Worm (Caenorhabditis elegans) whole organism, late embryonic: ENCODE results near the gene acd-3.

Experiments used
- C08G9.2 ChIP-seq: sonication (generic microtip); optimal IDR thresholded peaks from 2 replicates; lab custom pipeline; 2016; ENCODE audit warnings: mild to moderate bottlenecking, missing genetic modification characterization, moderate library complexity, missing compliant biosample characterization
- C38D4.7 ChIP-seq: fragments of 200-800 bp; sonication (Bioruptor generic); optimal IDR thresholded peaks from 2 replicates; lab custom pipeline; 2018; ENCODE audit warnings: mild to moderate bottlenecking, missing genetic modification characterization, moderate library complexity, missing compliant biosample characterization
- F13H6.1 ChIP-seq: sonication (generic microtip); optimal IDR thresholded peaks from 2 replicates; lab custom pipeline; 2016; ENCODE audit warnings: missing genetic modification characterization, missing compliant biosample characterization
- K02D7.2 ChIP-seq: sonication (generic microtip); optimal IDR thresholded peaks from 2 replicates; lab custom pipeline; 2017; ENCODE audit warnings: mild to moderate bottlenecking, missing genetic modification characterization, missing compliant biosample characterization
- K09A11.1 ChIP-seq: sonication (generic microtip); optimal IDR thresholded peaks from 2 replicates; lab custom pipeline; 2017; ENCODE audit warnings: antibody characterized with exemption, mild to moderate bottlenecking, missing genetic modification characterization, missing compliant biosample characterization; ENCODE audit not compliant: insufficient read depth
- T23F11.4 ChIP-seq: fragments of 200-800 bp; sonication (Bioruptor generic); optimal IDR thresholded peaks from 2 replicates; lab custom pipeline; 2018; ENCODE audit warnings: mild to moderate bottlenecking, missing genetic modification characterization, missing compliant biosample characterization
- Y22D7AL.16 ChIP-seq: sonication (generic microtip); optimal IDR thresholded peaks from 2 replicates; lab custom pipeline; 2016; ENCODE audit warnings: missing genetic modification characterization, missing compliant biosample characterization
- ahr-1 ChIP-seq: sonication (generic microtip); optimal IDR thresholded peaks from 2 replicates; lab custom pipeline; 2016; ENCODE audit warnings: missing genetic modification characterization, missing compliant biosample characterization
- ama-1 ChIP-seq: fragments of 150-350 bp; optimal IDR thresholded peaks from 2 replicates; lab custom pipeline; 2014
- ceh-14 ChIP-seq: sonication (generic microtip); optimal IDR thresholded peaks from 2 replicates; lab custom pipeline; 2016; ENCODE audit warnings: missing genotype, missing genetic modification characterization, missing compliant biosample characterization
- ceh-18 ChIP-seq: sonication (generic microtip); optimal IDR thresholded peaks from 2 replicates; lab custom pipeline; 2016; ENCODE audit warnings: missing genetic modification characterization, missing compliant biosample characterization
- ceh-2 ChIP-seq: sonication (generic microtip); optimal IDR thresholded peaks from 2 replicates; lab custom pipeline; 2016; ENCODE audit warnings: missing genotype, missing genetic modification characterization, missing compliant biosample characterization
- ceh-22 ChIP-seq: sonication (generic microtip); optimal IDR thresholded peaks from 2 replicates; lab custom pipeline; 2017; ENCODE audit warnings: missing biosample characterization, missing genetic modification characterization
- ceh-30 ChIP-seq: fragments of 150-350 bp; optimal IDR thresholded peaks from 2 replicates; lab custom pipeline; 2014; ENCODE audit warnings: missing biosample characterization, missing genetic modification characterization
- ceh-34 ChIP-seq: sonication (generic microtip); optimal IDR thresholded peaks from 2 replicates; lab custom pipeline; 2016; ENCODE audit warnings: mild to moderate bottlenecking, missing genetic modification characterization, missing compliant biosample characterization
- ceh-45 ChIP-seq: fragments of 200-800 bp; sonication (Bioruptor generic); IDR thresholded peaks from 2 replicates; pipeline ENCODE4 v1.3.6; 2022; ENCODE audit warnings: missing genetic modification reagents, missing genetic modification characterization, missing compliant biosample characterization
- ceh-48 ChIP-seq: sonication (generic microtip); optimal IDR thresholded peaks from 2 replicates; lab custom pipeline; 2016; ENCODE audit warnings: missing genetic modification characterization, inconsistent platforms, missing compliant biosample characterization
- ceh-9 ChIP-seq: sonication (generic microtip); optimal IDR thresholded peaks from 2 replicates; lab custom pipeline; 2016; ENCODE audit warnings: mild to moderate bottlenecking, missing genetic modification characterization, inconsistent platforms, missing compliant biosample characterization
- che-1 ChIP-seq: sonication (generic microtip); optimal IDR thresholded peaks from 2 replicates; lab custom pipeline; 2016; ENCODE audit warnings: mild to moderate bottlenecking, missing genetic modification characterization, missing compliant biosample characterization
- eyg-1 ChIP-seq: sonication (generic microtip); optimal IDR thresholded peaks from 2 replicates; lab custom pipeline; 2016; ENCODE audit warnings: missing genotype, missing genetic modification characterization, missing compliant biosample characterization
- fax-1 ChIP-seq: sonication (generic microtip); optimal IDR thresholded peaks from 2 replicates; lab custom pipeline; 2016; ENCODE audit warnings: missing genotype, missing genetic modification characterization, missing compliant biosample characterization
- fkh-10 ChIP-seq: fragments of 150-350 bp; optimal IDR thresholded peaks from 2 replicates; lab custom pipeline; 2014; ENCODE audit warnings: missing biosample characterization, missing genetic modification reagents, missing genetic modification characterization
- fkh-6 ChIP-seq: sonication (generic microtip); optimal IDR thresholded peaks from 2 replicates; lab custom pipeline; 2016; ENCODE audit warnings: missing genetic modification characterization, missing compliant biosample characterization
- hlh-13 ChIP-seq: fragments of 200-800 bp; sonication (Bioruptor generic); optimal IDR thresholded peaks from 2 replicates; lab custom pipeline; 2018; ENCODE audit warnings: mild to moderate bottlenecking, missing genetic modification characterization, missing compliant biosample characterization
- hlh-6 ChIP-seq: sonication (generic microtip); optimal IDR thresholded peaks from 2 replicates; lab custom pipeline; 2016; ENCODE audit warnings: missing genotype, missing genetic modification characterization, missing compliant biosample characterization
- hlh-8 ChIP-seq: sonication (generic microtip); optimal IDR thresholded peaks from 2 replicates; lab custom pipeline; 2016; ENCODE audit warnings: missing genotype, missing genetic modification characterization, missing compliant biosample characterization
- lim-6 ChIP-seq: sonication (generic microtip); optimal IDR thresholded peaks from 2 replicates; lab custom pipeline; 2016; ENCODE audit warnings: missing genetic modification characterization, missing compliant biosample characterization
- npax-4 ChIP-seq: sonication (generic microtip); optimal IDR thresholded peaks from 2 replicates; lab custom pipeline; 2016; ENCODE audit warnings: missing genetic modification characterization, missing compliant biosample characterization
- pag-3 ChIP-seq: sonication (generic microtip); optimal IDR thresholded peaks from 2 replicates; lab custom pipeline; 2016; ENCODE audit warnings: missing compliant biosample characterization, missing genetic modification characterization, borderline replicate concordance
- pat-9 ChIP-seq: fragments of 200-800 bp; sonication (Bioruptor generic); optimal IDR thresholded peaks from 2 replicates; lab custom pipeline; 2018; ENCODE audit warnings: mild to moderate bottlenecking, missing genetic modification characterization, moderate library complexity, missing compliant biosample characterization
- pax-1 ChIP-seq: fragments of 150-350 bp; optimal IDR thresholded peaks from 2 replicates; lab custom pipeline; 2014; ENCODE audit warnings: missing biosample characterization, missing genetic modification characterization
- pha-2 ChIP-seq: sonication (generic microtip); optimal IDR thresholded peaks from 2 replicates; lab custom pipeline; 2017; ENCODE audit warnings: mild to moderate bottlenecking, missing genetic modification characterization, missing compliant biosample characterization
- pha-4 ChIP-seq: fragments of 150-350 bp; optimal IDR thresholded peaks from 2 replicates; lab custom pipeline; 2018; ENCODE audit warnings: missing biosample characterization, missing genetic modification reagents, missing genetic modification characterization
- ref-2 ChIP-seq: sonication (generic microtip); optimal IDR thresholded peaks from 2 replicates; lab custom pipeline; 2016; ENCODE audit warnings: missing genetic modification characterization, missing compliant biosample characterization
- sox-2 ChIP-seq: fragments of 200-800 bp; sonication (Bioruptor generic); IDR thresholded peaks from 2 replicates; pipeline ENCODE4 v1.3.6; 2022; ENCODE audit warnings: missing genetic modification reagents, missing genetic modification characterization, missing compliant biosample characterization
- syd-9 ChIP-seq: sonication (generic microtip); optimal IDR thresholded peaks from 2 replicates; lab custom pipeline; 2016; ENCODE audit warnings: mild to moderate bottlenecking, missing genetic modification characterization, moderate library complexity, missing compliant biosample characterization
- tbx-2 ChIP-seq: sonication (generic microtip); optimal IDR thresholded peaks from 2 replicates; lab custom pipeline; 2016; ENCODE audit warnings: missing genetic modification characterization, missing compliant biosample characterization
- tbx-7 ChIP-seq: sonication (generic microtip); optimal IDR thresholded peaks from 2 replicates; lab custom pipeline; 2016; ENCODE audit warnings: missing genotype, missing genetic modification characterization, missing compliant biosample characterization
- ttx-3 ChIP-seq: sonication (generic microtip); optimal IDR thresholded peaks from 2 replicates; lab custom pipeline; 2016; ENCODE audit warnings: missing genetic modification reagents, missing genetic modification characterization, missing compliant biosample characterization
- unc-3 ChIP-seq, 2 experiments: fragments of 200-800 bp in 1 of 2; sonication (Bioruptor generic) in 1 of 2; sonication (generic microtip) in 1 of 2; conservative IDR thresholded peaks in 1 of 2; optimal IDR thresholded peaks in 1 of 2; 2 replicates each; pipeline versions ENCODE4 v1.3.6 to Lab custom; 2016 to 2022; ENCODE audit warnings: missing compliant biosample characterization in 2 of 2, missing genetic modification characterization in 2 of 2, missing genetic modification reagents in 1 of 2
- unc-42 ChIP-seq: sonication (generic microtip); optimal IDR thresholded peaks from 2 replicates; lab custom pipeline; 2016; ENCODE audit warnings: missing genotype, missing genetic modification characterization, missing compliant biosample characterization
- zip-5 ChIP-seq: sonication (generic microtip); optimal IDR thresholded peaks from 2 replicates; lab custom pipeline; 2016; ENCODE audit warnings: missing genetic modification characterization, missing compliant biosample characterization
- ztf-16 ChIP-seq: sonication (generic microtip); optimal IDR thresholded peaks from 2 replicates; lab custom pipeline; 2017; ENCODE audit warnings: missing genetic modification characterization, missing compliant biosample characterization

Gene acd-3

ce11 chrX:14842846-14843369 lies 6.2 kb upstream of the acd-3 start:
- TF ChIP-seq pat-9 (tag; lab: Kevin White, UChicago): no peak

ce11 chrX:14844481-14844880 lies 4.6 kb upstream of the acd-3 start:
- no peak for TF ChIP-seq ceh-14 (tag; lab: Kevin White, UChicago)
- no peak for TF ChIP-seq fkh-10 (GFP tag; lab: Kevin White, UChicago)
- no peak for TF ChIP-seq eyg-1
- TF ChIP-seq npax-4 (tag; lab: Kevin White, UChicago): no peak
- TF ChIP-seq tbx-2: no peak
- TF ChIP-seq zip-5 (tag; lab: Kevin White, UChicago): no peak
- no peak for TF ChIP-seq ref-2 (tag; lab: Kevin White, UChicago)
- TF ChIP-seq ttx-3 (tag; lab: Kevin White, UChicago): no peak
- TF ChIP-seq ceh-48: no peak
- no peak for TF ChIP-seq C38D4.7
- TF ChIP-seq hlh-6 (tag; lab: Kevin White, UChicago): no peak
- TF ChIP-seq pha-4 (tag; lab: Kevin White, UChicago): no peak
- no peak for TF ChIP-seq hlh-8 (tag; lab: Kevin White, UChicago)
- no peak for TF ChIP-seq pha-2 (tag; lab: Kevin White, UChicago)
- no peak for TF ChIP-seq tbx-7 (tag; lab: Kevin White, UChicago)
- no peak for TF ChIP-seq unc-3 (GFP tag; conservative IDR thresholded peaks at IDR 0.05; lab: Robert Waterston, UW)
- TF ChIP-seq unc-3 (tag; optimal IDR thresholded peaks at IDR 0.05; lab: Kevin White, UChicago): no peak
- TF ChIP-seq hlh-13 (GFP tag; lab: Kevin White, UChicago): no peak
- TF ChIP-seq lim-6 (tag; lab: Kevin White, UChicago): no peak
- TF ChIP-seq, all 69 proteins: peak for 0

ce11 chrX:14845637-14846036 lies 3.4 kb upstream of the acd-3 start, which contains the start of gene egrh-1:
Gene egrh-1, plus strand, starts transcription at chrX:14845937.
- no peak for TF ChIP-seq sox-2 (GFP tag; lab: Robert Waterston, UW)
- no peak for TF ChIP-seq Y22D7AL.16
- no peak for TF ChIP-seq C08G9.2
- TF ChIP-seq che-1 (tag; lab: Kevin White, UChicago): no peak
- no peak for TF ChIP-seq ahr-1 (tag; lab: Kevin White, UChicago)
- TF ChIP-seq ceh-30 (tag; lab: Kevin White, UChicago): no peak
- no peak for TF ChIP-seq ceh-34 (tag; lab: Kevin White, UChicago)
- TF ChIP-seq ceh-2 (tag; lab: Kevin White, UChicago): no peak
- no peak for TF ChIP-seq ceh-22 (tag; lab: Kevin White, UChicago)
- TF ChIP-seq K09A11.1 (tag; lab: Kevin White, UChicago): no peak
- TF ChIP-seq pag-3 (tag; lab: Kevin White, UChicago): no peak

- TF ChIP-seq unc-42 (tag; lab: Kevin White, UChicago) (no peak), ceh-14 (tag; lab: Kevin White, UChicago) (no peak)
- TF ChIP-seq, all 69 proteins: peak for 0
Observed at ce11 chrX:14851904-14852303, 2.8 kb downstream of the acd-3 start.

ce11 chrX:14853712-14854217 lies 4.7 kb downstream of the acd-3 start, which contains the start of the genes C27C12.1 and C27C12.4:
Gene C27C12.1, minus strand, starts transcription at chrX:14853762.
Gene C27C12.4, plus strand, starts transcription at chrX:14854086.
- peak; percentile 47 for TF ChIP-seq hlh-6 (tag; lab: Kevin White, UChicago)
- no peak for TF ChIP-seq pha-4 (tag; lab: Kevin White, UChicago)
- no peak for TF ChIP-seq ttx-3 (tag; lab: Kevin White, UChicago)
- TF ChIP-seq pha-2 (tag; lab: Kevin White, UChicago): no peak
- peak; percentile 88 for TF ChIP-seq tbx-2
- TF ChIP-seq ceh-9 (tag; lab: Kevin White, UChicago): no peak
- TF ChIP-seq K02D7.2 (tag; lab: Kevin White, UChicago): no peak
- TF ChIP-seq ceh-34 (tag; lab: Kevin White, UChicago): peak; percentile 44
- TF ChIP-seq ama-1 (lab: Kevin White, UChicago): no peak
- TF ChIP-seq F13H6.1 (tag; lab: Kevin White, UChicago): peak; percentile 55
- TF ChIP-seq hlh-8 (tag; lab: Kevin White, UChicago): peak; percentile 40
- peak; percentile 82 for TF ChIP-seq ref-2 (tag; lab: Kevin White, UChicago)
- peak; percentile 38 for TF ChIP-seq fax-1 (tag; lab: Kevin White, UChicago)
- peak; percentile 50 for TF ChIP-seq ceh-18 (tag; lab: Kevin White, UChicago)
- peak; percentile 62 for TF ChIP-seq pax-1 (tag; lab: Kevin White, UChicago)
- peak; percentile 75 for TF ChIP-seq C08G9.2
- TF ChIP-seq ztf-16: no peak
- no peak for TF ChIP-seq unc-3 (GFP tag; conservative IDR thresholded peaks at IDR 0.05; lab: Robert Waterston, UW)
- no peak for TF ChIP-seq unc-3 (tag; optimal IDR thresholded peaks at IDR 0.05; lab: Kevin White, UChicago)
- TF ChIP-seq syd-9 (tag; lab: Kevin White, UChicago): peak; percentile 30
- no peak for TF ChIP-seq ceh-45 (GFP tag; lab: Robert Waterston, UW)
- TF ChIP-seq T23F11.4: no peak
- TF ChIP-seq C38D4.7: no peak
- peak; percentile 63 for TF ChIP-seq fkh-6 (tag; lab: Kevin White, UChicago)
